Fruit fly (Drosophila melanogaster) Kc167 (cell line): ENCODE measurements around the gene CG5555.

Experiments
- Sin3A ChIP-seq: fragments of >200 bp; optimal IDR thresholded peaks from 2 replicates; lab custom pipeline; 2018; ENCODE audit warnings: missing external identifiers
- h ChIP-seq: fragments of >200 bp; optimal IDR thresholded peaks from 3 replicates; lab custom pipeline; 2018; ENCODE audit warnings: missing external identifiers
- insv ChIP-seq: fragments of >200 bp; optimal IDR thresholded peaks from 3 replicates; lab custom pipeline; 2018; ENCODE audit warnings: missing external identifiers
- ttk ChIP-seq: sonication (Bioruptor generic); optimal IDR thresholded peaks from 2 replicates; lab custom pipeline; 2017; ENCODE audit warnings: missing external identifiers

dm6 chr3R:19190020-19190419 lies 9.7 kb upstream of the CG5555 start:
- no peak for TF ChIP-seq ttk
- TF ChIP-seq Sin3A = no peak
- no peak for TF ChIP-seq h
- TF ChIP-seq insv (lab: Kevin White, UChicago) = no peak
